Fruit fly (Drosophila melanogaster) S2 (cell line): ENCODE data around the gene mRpL22.

Experiments
- CG8478 ChIP-seq: fragments of >200 bp; optimal IDR thresholded peaks from 2 replicates; lab custom pipeline; 2018
- CTCF ChIP-seq, 2 experiments: fragments of >200 bp; optimal IDR thresholded peaks; 2 replicates each; lab custom pipeline; 2018

DNA sequence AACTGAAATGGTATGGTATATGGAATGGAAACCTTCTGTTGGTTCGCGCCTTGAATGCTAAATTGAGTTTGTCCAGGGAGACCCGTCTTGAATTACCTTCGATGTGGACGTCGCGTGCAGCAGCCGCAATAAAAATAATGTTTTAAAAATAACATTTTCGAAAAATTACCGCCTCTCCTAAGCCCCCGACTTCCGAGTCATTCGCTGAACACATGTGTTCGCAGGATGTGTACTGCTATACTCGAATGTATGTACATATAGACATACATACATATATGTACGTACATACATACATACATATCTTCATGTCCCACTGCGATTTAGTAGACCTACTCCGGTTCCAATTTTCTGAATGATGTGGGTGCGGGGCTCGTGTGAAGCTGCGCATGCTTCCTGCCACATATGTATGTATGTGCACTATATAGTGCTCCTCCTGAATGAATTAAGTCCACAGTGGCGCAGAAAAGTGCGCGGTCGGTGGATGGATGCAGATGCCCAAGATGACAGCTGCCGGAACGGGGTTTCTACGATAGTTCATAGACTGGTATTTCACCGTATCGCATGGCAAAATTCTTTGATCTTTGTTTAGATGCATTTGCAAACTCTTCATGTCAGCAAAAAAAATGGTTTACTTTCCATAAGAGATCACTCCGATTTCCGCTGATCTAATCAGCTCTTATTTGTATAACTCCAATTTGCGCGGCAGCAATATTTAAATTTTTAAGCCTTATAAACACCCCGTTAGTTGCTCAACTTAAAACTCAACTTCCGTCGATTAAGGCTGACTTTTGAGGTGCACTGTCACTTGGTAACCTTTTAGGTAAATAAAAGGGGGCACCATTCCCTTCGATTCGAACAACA lies 9.3 kb upstream of the mRpL22 start:
- TF ChIP-seq CTCF (optimal IDR thresholded peaks at IDR 0.05; lab: Kevin White, UChicago) (no peak), CG8478 (no peak)
